Worm (Caenorhabditis elegans) whole organism, young adult: ENCODE measurements around the gene ftt-2.

Experiments
- B0261.1 ChIP-seq: sonication (generic microtip); optimal IDR thresholded peaks from 2 replicates; lab custom pipeline; 2016; ENCODE audit warnings: mild to moderate bottlenecking, missing genetic modification characterization, moderate library complexity, missing compliant biosample characterization
- C06A6.2 ChIP-seq: fragments of 200-800 bp; sonication (Bioruptor generic); conservative IDR thresholded peaks from 2 replicates; pipeline ENCODE4 v1.3.6; 2022; ENCODE audit warnings: missing genetic modification characterization, missing compliant biosample characterization
- D2030.7 ChIP-seq: fragments of 200-800 bp; sonication (Bioruptor generic); IDR thresholded peaks from 2 replicates; pipeline ENCODE4 v1.3.6; 2022; ENCODE audit warnings: missing genetic modification reagents, missing genetic modification characterization, missing compliant biosample characterization
- F10E7.11 ChIP-seq: sonication (generic microtip); optimal IDR thresholded peaks from 2 replicates; lab custom pipeline; 2017; ENCODE audit warnings: mild to moderate bottlenecking, missing genetic modification characterization, moderate library complexity, missing compliant biosample characterization
- F23B12.7 ChIP-seq: sonication (generic microtip); optimal IDR thresholded peaks from 2 replicates; lab custom pipeline; 2017; ENCODE audit warnings: missing genetic modification characterization, mild to moderate bottlenecking, missing compliant biosample characterization, antibody characterized with exemption, moderate library complexity; ENCODE audit not compliant: insufficient read depth
- F33H1.4 ChIP-seq: fragments of 200-800 bp; sonication (Bioruptor generic); IDR thresholded peaks from 2 replicates; pipeline ENCODE4 v1.3.6; 2022; ENCODE audit warnings: missing genetic modification reagents, missing genetic modification characterization, missing compliant biosample characterization
- F39B2.1 ChIP-seq: fragments of 200-800 bp; sonication (Bioruptor generic); IDR thresholded peaks from 2 replicates; pipeline ENCODE4 v1.3.6; 2022; ENCODE audit warnings: missing genetic modification reagents, missing genetic modification characterization, missing compliant biosample characterization
- F57C9.4 ChIP-seq: sonication (generic microtip); optimal IDR thresholded peaks from 2 replicates; lab custom pipeline; 2017; ENCODE audit warnings: mild to moderate bottlenecking, missing genetic modification characterization, missing compliant biosample characterization
- K12H6.12 ChIP-seq: fragments of 200-800 bp; sonication (Bioruptor generic); optimal IDR thresholded peaks from 2 replicates; lab custom pipeline; 2018; ENCODE audit warnings: mild to moderate bottlenecking, missing genetic modification characterization, missing compliant biosample characterization
- T07F8.4 ChIP-seq: sonication (generic microtip); optimal IDR thresholded peaks from 2 replicates; lab custom pipeline; 2016; ENCODE audit warnings: mild to moderate bottlenecking, missing genetic modification characterization, moderate library complexity, missing compliant biosample characterization
- T26A5.8 ChIP-seq: sonication (generic microtip); optimal IDR thresholded peaks from 2 replicates; lab custom pipeline; 2016; ENCODE audit warnings: missing genetic modification characterization, missing compliant biosample characterization
- Y67H2A.10 ChIP-seq: fragments of 200-800 bp; sonication (Bioruptor generic); conservative IDR thresholded peaks from 2 replicates; pipeline ENCODE4 v1.3.6; 2022; ENCODE audit warnings: missing genetic modification reagents, missing genetic modification characterization, missing compliant biosample characterization
- Y79H2A.3 ChIP-seq: fragments of 200-800 bp; sonication (Bioruptor generic); conservative IDR thresholded peaks from 2 replicates; pipeline ENCODE4 v1.3.6; 2022; ENCODE audit warnings: missing genetic modification reagents, missing genetic modification characterization, missing compliant biosample characterization
- athp-1 ChIP-seq: sonication (generic microtip); optimal IDR thresholded peaks from 2 replicates; lab custom pipeline; 2017; ENCODE audit warnings: mild to moderate bottlenecking, missing genetic modification characterization, missing compliant biosample characterization
- ceh-40 ChIP-seq: fragments of 200-800 bp; sonication (Bioruptor generic); IDR thresholded peaks from 2 replicates; pipeline ENCODE4 v1.3.6; 2022; ENCODE audit warnings: missing genetic modification characterization, missing compliant biosample characterization
- ceh-79 ChIP-seq: sonication (generic microtip); optimal IDR thresholded peaks from 2 replicates; lab custom pipeline; 2017; ENCODE audit warnings: mild to moderate bottlenecking, missing genetic modification characterization, missing compliant biosample characterization
- die-1 ChIP-seq: sonication (generic microtip); optimal IDR thresholded peaks from 2 replicates; lab custom pipeline; 2016; ENCODE audit warnings: missing genotype, mild to moderate bottlenecking, missing genetic modification characterization, missing compliant biosample characterization
- dox-1 ChIP-seq: fragments of 200-800 bp; sonication (Bioruptor generic); IDR thresholded peaks from 2 replicates; pipeline ENCODE4 v1.3.6; 2022; ENCODE audit warnings: missing genetic modification reagents, missing genetic modification characterization, missing compliant biosample characterization
- efl-1 ChIP-seq: fragments of 150-350 bp; optimal IDR thresholded peaks from 2 replicates; lab custom pipeline; 2014; ENCODE audit warnings: missing biosample characterization, missing genetic modification reagents, missing genetic modification characterization
- egl-18 ChIP-seq: fragments of 200-800 bp; sonication (Bioruptor generic); IDR thresholded peaks from 2 replicates; pipeline ENCODE4 v1.3.6; 2022; ENCODE audit warnings: missing genetic modification reagents, missing genetic modification characterization, missing compliant biosample characterization
- egrh-3 ChIP-seq: fragments of 200-800 bp; sonication (Bioruptor generic); IDR thresholded peaks from 2 replicates; pipeline ENCODE4 v1.3.6; 2022; ENCODE audit warnings: missing genetic modification reagents, missing genetic modification characterization, missing compliant biosample characterization
- hmg-1.2 ChIP-seq: fragments of 200-800 bp; sonication (Bioruptor generic); IDR thresholded peaks from 2 replicates; pipeline ENCODE4 v1.3.6; 2022; ENCODE audit warnings: missing genetic modification reagents, missing genetic modification characterization, missing compliant biosample characterization
- hrde-1 ChIP-seq: sonication (generic microtip); optimal IDR thresholded peaks from 2 replicates; lab custom pipeline; 2016; ENCODE audit warnings: missing genetic modification characterization, mild to moderate bottlenecking, missing compliant biosample characterization, moderate library complexity, missing genotype, missing genetic modification reagents, borderline replicate concordance
- hsf-1 ChIP-seq: fragments of 200-800 bp; sonication (Bioruptor generic); IDR thresholded peaks from 2 replicates; pipeline ENCODE4 v1.3.6; 2022; ENCODE audit warnings: missing genetic modification reagents, missing genetic modification characterization, missing compliant biosample characterization
- let-526 ChIP-seq: fragments of 200-800 bp; sonication (Bioruptor generic); IDR thresholded peaks from 2 replicates; pipeline ENCODE4 v1.3.6; 2022; ENCODE audit warnings: missing genetic modification reagents, missing genetic modification characterization, missing compliant biosample characterization
- lsl-1 ChIP-seq: fragments of 200-800 bp; sonication (Bioruptor generic); optimal IDR thresholded peaks from 2 replicates; lab custom pipeline; 2018; ENCODE audit warnings: mild to moderate bottlenecking, missing genetic modification characterization, moderate library complexity, missing compliant biosample characterization
- lsy-27 ChIP-seq: sonication (generic microtip); optimal IDR thresholded peaks from 2 replicates; lab custom pipeline; 2017; ENCODE audit warnings: missing genetic modification characterization, mild to moderate bottlenecking, missing compliant biosample characterization, antibody characterized with exemption, missing genotype, borderline replicate concordance; ENCODE audit not compliant: insufficient read depth
- madf-6 ChIP-seq: fragments of 200-800 bp; sonication (Bioruptor generic); IDR thresholded peaks from 2 replicates; pipeline ENCODE4 v1.3.6; 2022; ENCODE audit warnings: missing genetic modification reagents, missing genetic modification characterization, missing compliant biosample characterization
- madf-8 ChIP-seq: fragments of 200-800 bp; sonication (Bioruptor generic); conservative IDR thresholded peaks from 2 replicates; pipeline ENCODE4 v1.3.6; 2022; ENCODE audit warnings: missing genetic modification reagents, missing genetic modification characterization, missing compliant biosample characterization
- nfya-2 ChIP-seq: fragments of 200-800 bp; sonication (Bioruptor generic); IDR thresholded peaks from 2 replicates; pipeline ENCODE4 v1.3.6; 2022; ENCODE audit warnings: missing genetic modification reagents, missing genetic modification characterization, missing compliant biosample characterization
- pha-4 ChIP-seq: fragments of 150-350 bp; sonication (generic microtip); optimal IDR thresholded peaks from 2 replicates; lab custom pipeline; 2014; ENCODE audit warnings: missing biosample characterization, missing genetic modification reagents, missing genetic modification characterization
- rpc-1 ChIP-seq, 2 experiments: fragments of 150-350 bp in 1 of 2; sonication (generic microtip) in 1 of 2; optimal IDR thresholded peaks; 2 replicates each; lab custom pipeline; 2014 to 2018; ENCODE audit warnings: missing biosample characterization in 1 of 2, missing genetic modification characterization in 1 of 2, missing genetic modification reagents in 1 of 2, missing genotype in 1 of 2
- snpc-1.1 ChIP-seq: sonication (generic microtip); optimal IDR thresholded peaks from 2 replicates; lab custom pipeline; 2017; ENCODE audit warnings: missing genetic modification characterization, mild to moderate bottlenecking, missing compliant biosample characterization, antibody characterized with exemption, moderate library complexity, missing genotype, missing genetic modification reagents; ENCODE audit not compliant: insufficient read depth
- snpc-4 ChIP-seq, 5 experiments: fragments of 150-350 bp in 1 of 5; sonication (generic microtip) in 4 of 5; optimal IDR thresholded peaks; 2 replicates each; lab custom pipeline; 2014 to 2018; ENCODE audit warnings: missing genetic modification characterization in 5 of 5, missing biosample characterization in 3 of 5, antibody characterized with exemption in 2 of 5, mild to moderate bottlenecking in 2 of 5, missing compliant biosample characterization in 2 of 5, missing genotype in 2 of 5, moderate library complexity in 2 of 5, missing genetic modification reagents in 1 of 5
- somi-1 ChIP-seq: fragments of 200-800 bp; sonication (Bioruptor generic); optimal IDR thresholded peaks from 2 replicates; lab custom pipeline; 2018; ENCODE audit warnings: mild to moderate bottlenecking, missing genetic modification characterization, missing compliant biosample characterization
- sptf-2 ChIP-seq: fragments of 200-800 bp; sonication (Bioruptor generic); optimal IDR thresholded peaks from 2 replicates; lab custom pipeline; 2018; ENCODE audit warnings: mild to moderate bottlenecking, missing genetic modification characterization, missing compliant biosample characterization
- tbp1 ChIP-seq: fragments of 200-800 bp; sonication (Bioruptor generic); optimal IDR thresholded peaks from 2 replicates; lab custom pipeline; 2018; ENCODE audit warnings: mild to moderate bottlenecking, missing genetic modification characterization, missing compliant biosample characterization
- tbx-9 ChIP-seq: sonication (generic microtip); optimal IDR thresholded peaks from 2 replicates; lab custom pipeline; 2016; ENCODE audit warnings: borderline replicate concordance, missing genetic modification characterization, inconsistent platforms, missing compliant biosample characterization
- tlf-1 ChIP-seq: fragments of 200-800 bp; sonication (Bioruptor generic); optimal IDR thresholded peaks from 2 replicates; lab custom pipeline; 2018; ENCODE audit warnings: mild to moderate bottlenecking, missing genetic modification characterization, missing compliant biosample characterization
- unc-130 ChIP-seq: sonication (generic microtip); optimal IDR thresholded peaks from 2 replicates; lab custom pipeline; 2016; ENCODE audit warnings: missing genetic modification reagents, missing genetic modification characterization, missing compliant biosample characterization
- unc-62 ChIP-seq: fragments of 150-350 bp; optimal IDR thresholded peaks from 2 replicates; lab custom pipeline; 2014; ENCODE audit warnings: missing biosample characterization, missing genetic modification reagents, missing genetic modification characterization
- xnd-1 ChIP-seq: sonication (generic microtip); optimal IDR thresholded peaks from 2 replicates; lab custom pipeline; 2016; ENCODE audit warnings: missing genotype, missing genetic modification reagents, missing genetic modification characterization, missing compliant biosample characterization
- ztf-3 ChIP-seq: fragments of 200-800 bp; sonication (Bioruptor generic); optimal IDR thresholded peaks from 2 replicates; lab custom pipeline; 2018; ENCODE audit warnings: mild to moderate bottlenecking, missing genetic modification characterization, missing compliant biosample characterization

The ftt-2 gene

DNA sequence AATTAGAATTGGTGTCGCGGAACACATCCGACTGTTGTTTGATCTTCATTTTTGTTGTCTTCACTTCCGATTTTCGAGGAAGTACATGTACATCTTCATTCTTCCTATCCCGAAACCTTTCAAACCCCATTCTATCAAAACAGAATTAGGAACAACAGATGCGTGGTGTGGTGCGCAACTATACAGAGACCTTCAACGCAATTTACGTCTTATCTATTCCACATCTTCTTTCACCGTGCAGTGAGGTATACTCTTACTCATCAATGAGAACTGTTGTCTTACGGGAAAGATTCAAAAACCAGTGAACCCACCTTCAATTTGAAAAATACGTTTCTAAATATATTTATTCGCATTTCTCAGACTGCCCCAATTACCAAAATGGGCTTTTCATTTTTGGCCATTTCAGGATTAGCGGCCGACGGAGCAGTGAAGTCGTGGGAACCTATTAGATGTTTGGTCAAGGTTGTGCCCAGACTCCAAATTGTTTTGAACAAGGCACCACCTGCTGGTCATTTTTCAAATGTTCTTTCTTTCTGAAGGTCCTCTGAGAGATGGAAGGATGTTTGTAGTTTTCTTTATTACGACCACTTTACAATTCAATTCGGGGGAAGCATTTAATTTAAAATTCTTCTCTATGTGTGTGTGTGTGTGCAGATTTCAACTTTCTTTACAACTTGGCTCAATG is 1.7 kb upstream of the ftt-2 start:
- TF ChIP-seq sptf-2 (no peak), D2030.7 (GFP tag; lab: Robert Waterston, UW) (no peak), F10E7.11 (no peak), pha-4 (tag; lab: Kevin White, UChicago) (no peak), F57C9.4 (tag; lab: Kevin White, UChicago) (no peak), hmg-1.2 (GFP tag; lab: Robert Waterston, UW) (no peak), F23B12.7 (tag; lab: Kevin White, UChicago) (no peak), rpc-1 (optimal IDR thresholded peaks at IDR 0.05; lab: Kevin White, UChicago) (no peak), rpc-1 (tag; optimal IDR thresholded peaks at IDR 0.05; lab: Kevin White, UChicago) (no peak), xnd-1 (tag; lab: Kevin White, UChicago) (no peak), let-526 (no peak), T07F8.4 (tag; lab: Kevin White, UChicago) (no peak), nfya-2 (GFP tag; lab: Robert Waterston, UW) (no peak), ceh-79 (tag; lab: Kevin White, UChicago) (no peak), hsf-1 (GFP tag; lab: Robert Waterston, UW) (no peak), hrde-1 (tag; lab: Kevin White, UChicago) (no peak), K12H6.12 (no peak), efl-1 (GFP tag; lab: Kevin White, UChicago) (no peak), tbx-9 (tag; lab: Kevin White, UChicago) (no peak), snpc-4 (GFP tag; optimal IDR thresholded peaks at IDR 0.05; lab: Kevin White, UChicago) (no peak), snpc-4 (tag; optimal IDR thresholded peaks at IDR 0.05; lab: Kevin White, UChicago) (no peak)

DNA sequence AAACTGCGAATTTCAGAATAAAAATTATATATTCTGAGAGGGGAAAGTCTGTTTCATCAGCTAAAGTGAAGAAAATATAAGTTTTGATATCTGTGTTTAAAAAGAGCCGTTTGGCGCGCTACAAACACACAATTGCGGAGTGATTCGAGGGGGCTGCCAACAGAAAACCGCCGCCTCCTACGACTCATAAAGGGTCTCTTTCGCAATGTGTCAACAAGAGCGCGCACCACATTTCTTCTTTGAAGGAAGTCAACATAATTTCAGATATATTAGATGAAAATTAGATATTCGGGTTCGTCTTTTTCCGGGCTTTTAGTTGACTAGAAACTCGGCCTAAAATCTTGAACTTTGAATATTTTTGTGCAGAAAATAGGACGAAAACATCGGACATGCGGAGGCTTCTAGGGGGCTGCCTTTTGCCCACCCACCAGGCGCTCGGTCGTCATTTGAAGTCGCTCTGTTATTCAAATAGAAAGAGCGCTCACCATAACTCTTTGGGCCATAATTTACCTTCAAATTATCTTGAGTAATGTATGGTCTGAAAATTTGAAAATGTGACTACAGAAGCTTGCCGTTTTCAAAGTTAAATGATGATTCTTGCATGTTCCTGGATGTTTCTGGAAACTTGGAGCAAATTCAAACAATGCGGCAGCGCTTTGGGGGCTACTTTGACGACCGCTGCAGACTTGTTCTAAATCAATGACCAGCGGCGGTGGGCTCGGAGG is 709 bp upstream of the ftt-2 start:
- TF ChIP-seq let-526 = peak; percentile 69; the same call in 1 of the 2 replicates
- peak; percentile 80 for TF ChIP-seq egrh-3
- peak; percentile 83 for TF ChIP-seq die-1 (tag; lab: Kevin White, UChicago)
- no peak for TF ChIP-seq unc-62 (GFP tag; lab: Kevin White, UChicago)
- no peak for TF ChIP-seq F39B2.1 (GFP tag; lab: Robert Waterston, UW)
- no peak for TF ChIP-seq madf-6
- no peak for TF ChIP-seq hsf-1 (GFP tag; lab: Robert Waterston, UW)
- no peak for TF ChIP-seq madf-8
- TF ChIP-seq lsl-1 (GFP tag; lab: Kevin White, UChicago) = peak; percentile 17
- TF ChIP-seq ceh-40 (GFP tag; lab: Robert Waterston, UW) = no peak
- TF ChIP-seq egl-18 (GFP tag; lab: Robert Waterston, UW) = 0 out of 2 replicates have a peak, but pooled peaks have one; percentile 72
- TF ChIP-seq nfya-2 (GFP tag; lab: Robert Waterston, UW) = no peak
- peak; percentile 78; the same call in 1 of the 2 replicates for TF ChIP-seq Y67H2A.10 (GFP tag; lab: Robert Waterston, UW)
- peak; percentile 95 for TF ChIP-seq tlf-1
- TF ChIP-seq C06A6.2 (GFP tag; lab: Robert Waterston, UW) = peak; percentile 89
- TF ChIP-seq Y79H2A.3 (GFP tag; lab: Robert Waterston, UW) = no peak
- peak; percentile 35 for TF ChIP-seq F10E7.11
- TF ChIP-seq ztf-3 (GFP tag; lab: Kevin White, UChicago) = peak; percentile 98
- TF ChIP-seq somi-1 (GFP tag; lab: Kevin White, UChicago) = peak; percentile 99
- no peak for TF ChIP-seq pha-4 (tag; lab: Kevin White, UChicago)
- no peak for TF ChIP-seq snpc-1.1 (tag; lab: Kevin White, UChicago)
- no peak for TF ChIP-seq lsy-27 (tag; lab: Kevin White, UChicago)
- TF ChIP-seq F33H1.4 = peak; percentile 7; the same call in 1 of the 2 replicates
- TF ChIP-seq dox-1 (GFP tag; lab: Robert Waterston, UW) = peak; percentile 94
- TF ChIP-seq athp-1 (tag; lab: Kevin White, UChicago) = peak; percentile 88
- TF ChIP-seq B0261.1 (tag; lab: Kevin White, UChicago) = peak; percentile 48
- TF ChIP-seq tbp1 (GFP tag; lab: Kevin White, UChicago) = peak; percentile 74
- no peak for TF ChIP-seq T26A5.8
- TF ChIP-seq unc-130 (GFP tag; lab: Kevin White, UChicago) = no peak
